Worm (Caenorhabditis elegans) whole organism, mixed stage, embryonic: ENCODE measurements around the gene fbxa-13.

Experiments used
- M03D4.4 ChIP-seq: sonication (generic microtip); optimal IDR thresholded peaks from 2 replicates; lab custom pipeline; 2017; ENCODE audit warnings: mild to moderate bottlenecking, missing genetic modification characterization, missing compliant biosample characterization
- ceh-39 ChIP-seq: fragments of 150-350 bp; optimal IDR thresholded peaks from 2 replicates; lab custom pipeline; 2014; ENCODE audit warnings: missing biosample characterization, missing genetic modification characterization
- ceh-83 ChIP-seq: fragments of 200-800 bp; sonication (Bioruptor generic); optimal IDR thresholded peaks from 2 replicates; lab custom pipeline; 2018; ENCODE audit warnings: mild to moderate bottlenecking, missing genetic modification characterization, missing compliant biosample characterization
- ces-1 ChIP-seq: fragments of 150-350 bp; optimal IDR thresholded peaks from 2 replicates; lab custom pipeline; 2014; ENCODE audit warnings: missing biosample characterization, missing genetic modification reagents, missing genetic modification characterization
- cnd-1 ChIP-seq: fragments of 200-800 bp; sonication (Bioruptor generic); optimal IDR thresholded peaks from 2 replicates; lab custom pipeline; 2018; ENCODE audit warnings: mild to moderate bottlenecking, missing genetic modification characterization, missing compliant biosample characterization
- drap-1 ChIP-seq: fragments of 200-800 bp; sonication (Bioruptor generic); optimal IDR thresholded peaks from 3 replicates; lab custom pipeline; 2018; ENCODE audit warnings: mild to moderate bottlenecking, missing genetic modification characterization, missing compliant biosample characterization
- elt-1 ChIP-seq: sonication (generic microtip); optimal IDR thresholded peaks from 2 replicates; lab custom pipeline; 2017; ENCODE audit warnings: missing genetic modification characterization, mild to moderate bottlenecking, missing compliant biosample characterization, antibody characterized with exemption, moderate library complexity, borderline replicate concordance; ENCODE audit not compliant: insufficient read depth
- elt-3 ChIP-seq: fragments of 150-350 bp; optimal IDR thresholded peaks from 2 replicates; lab custom pipeline; 2014; ENCODE audit warnings: missing biosample characterization, missing genetic modification characterization
- flh-1 ChIP-seq: fragments of 200-800 bp; sonication (Bioruptor generic); optimal IDR thresholded peaks from 2 replicates; lab custom pipeline; 2018; ENCODE audit warnings: mild to moderate bottlenecking, missing genetic modification characterization, moderate library complexity, missing compliant biosample characterization
- ham-2 ChIP-seq: fragments of 200-800 bp; sonication (Bioruptor generic); optimal IDR thresholded peaks from 2 replicates; lab custom pipeline; 2018; ENCODE audit warnings: mild to moderate bottlenecking, missing genetic modification characterization, missing compliant biosample characterization
- hlh-1 ChIP-seq: fragments of 150-350 bp; optimal IDR thresholded peaks from 2 replicates; lab custom pipeline; 2014; ENCODE audit warnings: missing biosample characterization, missing genetic modification reagents, missing genetic modification characterization
- lin-13 ChIP-seq: fragments of 150-350 bp; optimal IDR thresholded peaks from 2 replicates; lab custom pipeline; 2014; ENCODE audit warnings: missing biosample characterization, missing genetic modification characterization
- lsy-2 ChIP-seq: fragments of 150-350 bp; optimal IDR thresholded peaks from 2 replicates; lab custom pipeline; 2014; ENCODE audit warnings: missing biosample characterization, missing genetic modification characterization
- mab-5 ChIP-seq: fragments of 150-350 bp; optimal IDR thresholded peaks from 2 replicates; lab custom pipeline; 2014; ENCODE audit warnings: missing biosample characterization, missing genetic modification characterization
- mep-1 ChIP-seq: fragments of 150-350 bp; optimal IDR thresholded peaks from 2 replicates; lab custom pipeline; 2017; ENCODE audit warnings: missing biosample characterization, missing genetic modification reagents, missing genetic modification characterization, inconsistent platforms
- mls-2 ChIP-seq: sonication (generic microtip); optimal IDR thresholded peaks from 2 replicates; lab custom pipeline; 2016; ENCODE audit warnings: mild to moderate bottlenecking, missing genetic modification characterization, moderate library complexity, missing compliant biosample characterization
- nhr-12 ChIP-seq: fragments of 150-350 bp; optimal IDR thresholded peaks from 2 replicates; lab custom pipeline; 2014; ENCODE audit warnings: missing biosample characterization, missing genetic modification characterization
- nhr-2 ChIP-seq: fragments of 150-350 bp; optimal IDR thresholded peaks from 2 replicates; lab custom pipeline; 2014; ENCODE audit warnings: missing biosample characterization, missing genetic modification characterization
- nhr-28 ChIP-seq: fragments of 150-350 bp; optimal IDR thresholded peaks from 2 replicates; lab custom pipeline; 2014; ENCODE audit warnings: missing biosample characterization, missing genetic modification characterization
- nhr-76 ChIP-seq: sonication (generic microtip); optimal IDR thresholded peaks from 2 replicates; lab custom pipeline; 2017; ENCODE audit warnings: missing biosample characterization, missing genetic modification characterization
- pha-4 ChIP-seq: fragments of 150-350 bp; optimal IDR thresholded peaks from 2 replicates; lab custom pipeline; 2018; ENCODE audit warnings: missing biosample characterization, missing genetic modification reagents, missing genetic modification characterization
- snpc-4 ChIP-seq: fragments of 150-350 bp; optimal IDR thresholded peaks from 2 replicates; lab custom pipeline; 2014; ENCODE audit warnings: missing biosample characterization, missing genetic modification characterization
- sptf-1 ChIP-seq: sonication (generic microtip); optimal IDR thresholded peaks from 2 replicates; lab custom pipeline; 2017; ENCODE audit warnings: mild to moderate bottlenecking, missing genetic modification characterization, moderate library complexity, missing compliant biosample characterization
- tbx-8 ChIP-seq: fragments of 200-800 bp; sonication (Bioruptor generic); optimal IDR thresholded peaks from 2 replicates; lab custom pipeline; 2018; ENCODE audit warnings: mild to moderate bottlenecking, missing genetic modification characterization, moderate library complexity, missing compliant biosample characterization
- unc-120 ChIP-seq: sonication (generic microtip); optimal IDR thresholded peaks from 2 replicates; lab custom pipeline; 2017; ENCODE audit warnings: missing genetic modification characterization, missing compliant biosample characterization; ENCODE audit not compliant: poor library complexity, severe bottlenecking
- unc-39 ChIP-seq: fragments of 150-350 bp; optimal IDR thresholded peaks from 2 replicates; lab custom pipeline; 2014; ENCODE audit warnings: missing biosample characterization, missing genetic modification characterization
- unc-62 ChIP-seq: fragments of 150-350 bp; optimal IDR thresholded peaks from 2 replicates; lab custom pipeline; 2014; ENCODE audit warnings: missing biosample characterization, missing genetic modification reagents, missing genetic modification characterization
- zip-8 ChIP-seq: fragments of 150-350 bp; optimal IDR thresholded peaks from 2 replicates; lab custom pipeline; 2014; ENCODE audit warnings: missing biosample characterization, missing genetic modification characterization
- ztf-11 ChIP-seq: fragments of 150-350 bp; optimal IDR thresholded peaks from 2 replicates; lab custom pipeline; 2014; ENCODE audit warnings: missing biosample characterization, missing genetic modification characterization

Gene fbxa-13

DNA sequence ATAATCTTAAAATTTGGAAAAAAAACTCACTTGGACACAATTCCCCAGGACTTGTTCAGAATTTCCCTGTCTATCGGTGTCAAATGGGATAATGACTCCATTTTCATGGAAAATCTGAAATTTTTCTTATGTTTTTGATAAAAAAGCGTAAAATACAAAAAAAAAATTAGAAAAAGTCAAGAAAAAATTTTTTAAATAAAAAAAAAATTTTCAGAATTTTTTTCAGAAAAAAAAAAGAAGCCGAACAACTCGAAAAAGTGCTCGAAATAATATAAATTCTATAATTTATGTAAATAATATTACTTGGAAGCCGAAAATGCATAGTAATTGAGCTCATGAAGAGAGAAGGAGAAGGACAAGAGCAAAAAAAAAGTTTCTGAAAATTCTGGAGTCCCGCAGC is 37.2 kb downstream of the fbxa-13 start, which contains the start of gene glb-30:
TSS of gene glb-30 (minus strand) at position 101 of the 400 bp plus-strand sequence.
- TF ChIP-seq cnd-1 (tag; lab: Kevin White, UChicago) (no peak), ztf-11 (tag; lab: Kevin White, UChicago) (no peak), elt-3 (tag; lab: Kevin White, UChicago) (no peak)

DNA sequence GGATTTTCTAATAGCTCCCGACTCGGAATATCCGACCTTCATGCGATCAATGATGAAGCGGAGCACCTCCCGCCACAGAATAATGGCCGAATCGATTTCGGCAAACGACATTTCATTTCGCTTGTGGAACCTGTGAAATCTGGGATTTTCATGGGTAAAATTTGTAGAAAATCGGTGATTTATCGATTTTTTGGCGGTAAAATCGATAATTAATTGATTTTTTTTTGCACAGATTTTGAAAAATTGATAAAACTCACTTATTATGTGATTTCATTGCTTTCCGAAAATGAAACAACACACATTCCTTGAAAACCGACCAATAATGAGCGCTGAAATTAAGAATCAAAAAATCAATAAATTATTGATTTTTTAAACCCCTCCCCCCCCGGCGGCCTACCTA is 38.8 kb downstream of the fbxa-13 start:
- no peak for TF ChIP-seq ces-1 (GFP tag; lab: Kevin White, UChicago)
- TF ChIP-seq hlh-1 (tag; lab: Kevin White, UChicago), result no peak
- no peak for TF ChIP-seq nhr-2

DNA sequence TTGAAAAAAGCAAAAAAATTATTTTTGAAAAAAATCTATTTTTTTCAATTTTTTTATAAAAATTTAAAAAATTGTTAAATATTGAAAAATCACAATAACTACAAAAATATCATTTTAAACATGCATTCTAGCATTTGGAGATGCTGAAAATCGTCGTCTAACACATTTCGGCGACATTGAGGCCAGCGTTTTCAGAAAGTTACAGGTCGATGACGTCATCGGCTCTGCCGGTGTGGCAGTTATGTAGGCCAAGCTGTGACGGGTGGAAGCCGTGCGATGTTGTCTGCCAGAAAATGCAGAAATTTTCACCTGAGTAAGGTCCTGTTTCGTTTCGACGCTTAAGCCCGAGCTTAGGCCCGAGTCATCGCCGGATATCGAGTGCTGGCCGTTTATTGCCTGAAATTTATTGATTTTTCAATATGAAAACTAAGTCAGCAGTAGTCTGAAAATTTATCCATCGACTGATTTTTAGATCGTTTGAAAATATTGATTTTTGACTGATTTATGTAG is 39.8 kb downstream of the fbxa-13 start, which contains the start of gene Y22D7AR.3:
TSS of gene Y22D7AR.3 (minus strand) at position 51 of the 510 bp plus-strand sequence.
- TF ChIP-seq mab-5 (tag; lab: Kevin White, UChicago) (no peak), drap-1 (GFP tag; lab: Kevin White, UChicago) (no peak), unc-62 (GFP tag; lab: Kevin White, UChicago) (no peak), zip-8 (tag; lab: Kevin White, UChicago) (peak; percentile 40)

DNA sequence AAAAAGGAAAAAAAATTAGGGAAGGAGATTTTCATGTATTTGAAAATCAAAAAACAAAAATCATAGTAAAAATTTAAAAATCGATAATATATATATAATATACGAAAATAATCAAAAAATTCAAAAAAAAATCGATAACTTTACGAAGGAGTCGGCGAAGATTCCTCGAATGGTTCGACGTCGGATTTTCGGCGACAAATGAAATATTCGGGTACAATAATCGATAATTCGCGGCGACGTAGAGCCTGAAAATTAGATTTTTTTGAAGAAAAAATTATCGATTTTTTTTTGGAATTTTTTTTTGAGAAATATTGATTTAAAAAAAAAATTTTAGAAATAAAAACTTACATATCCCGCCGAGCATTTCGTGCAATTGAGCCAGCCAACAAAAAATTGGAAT is 40.3 kb downstream of the fbxa-13 start:
- TF ChIP-seq snpc-4 (tag; lab: Kevin White, UChicago) (no peak), pha-4 (no peak), lsy-2 (tag; lab: Kevin White, UChicago) (no peak)
- TF ChIP-seq, all 35 proteins: peak for 0

DNA sequence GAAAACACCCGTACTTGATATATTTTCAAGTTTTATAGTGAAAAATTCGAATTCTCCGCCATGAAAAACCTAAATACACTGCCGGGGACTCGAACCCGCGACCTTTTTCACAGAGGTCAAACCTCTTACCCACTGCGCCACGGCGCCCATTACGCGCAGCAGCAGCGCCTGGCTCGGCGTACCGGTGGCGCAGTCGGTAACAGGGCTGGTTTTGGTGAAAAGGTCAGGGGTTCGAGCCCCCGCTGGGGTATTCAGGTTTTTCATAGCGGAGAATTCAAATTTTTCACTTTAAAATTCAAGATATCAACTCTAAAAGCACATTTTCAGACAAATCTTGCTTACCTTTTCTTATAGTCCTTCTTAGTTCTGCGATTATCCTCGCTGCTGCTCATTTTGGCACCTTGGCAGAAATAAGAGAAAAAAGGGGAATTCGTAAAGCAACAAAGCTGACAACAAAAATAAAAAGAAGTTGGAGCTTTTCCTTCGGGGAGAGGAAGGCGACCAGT is 40.9 kb downstream of the fbxa-13 start, which contains the start of gene Y22D7AL.16:
TSS of gene Y22D7AL.16 (minus strand) at position 456 of the 506 bp plus-strand sequence.
- TF ChIP-seq M03D4.4, result no peak
- TF ChIP-seq elt-3 (tag; lab: Kevin White, UChicago), result no peak
- no peak for TF ChIP-seq mls-2
- TF ChIP-seq unc-39 (tag; lab: Kevin White, UChicago), result no peak
- no peak for TF ChIP-seq nhr-28 (tag; lab: Kevin White, UChicago)
- TF ChIP-seq mep-1, result no peak
- no peak for TF ChIP-seq ceh-39 (tag; lab: Kevin White, UChicago)
- no peak for TF ChIP-seq nhr-2
- no peak for TF ChIP-seq nhr-12 (tag; lab: Kevin White, UChicago)
- TF ChIP-seq drap-1 (GFP tag; lab: Kevin White, UChicago), result no peak
- TF ChIP-seq ces-1 (GFP tag; lab: Kevin White, UChicago), result no peak
- TF ChIP-seq unc-120, result no peak
- no peak for TF ChIP-seq mab-5 (tag; lab: Kevin White, UChicago)
- TF ChIP-seq, all 35 proteins: peak for 0

DNA sequence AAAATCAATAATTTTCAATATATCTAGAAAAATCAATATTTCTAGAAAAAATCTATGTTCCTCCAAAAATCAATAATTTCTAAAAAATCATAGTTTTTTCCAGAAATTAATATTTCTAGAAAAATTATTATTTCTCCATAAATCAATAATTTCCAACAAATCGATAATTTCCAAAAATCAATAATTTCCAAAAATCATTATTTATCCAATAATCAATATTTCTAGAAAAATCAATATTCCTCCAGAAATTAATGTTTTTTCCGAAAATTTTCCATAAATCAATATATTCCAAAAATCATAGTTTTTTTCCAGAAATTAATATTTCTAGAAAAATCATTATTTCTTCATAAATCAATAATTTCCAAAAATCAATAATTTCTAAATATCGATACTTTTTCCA is 42.6 kb downstream of the fbxa-13 start:
- no peak for TF ChIP-seq flh-1
- TF ChIP-seq nhr-76, result no peak
- no peak for TF ChIP-seq unc-120
- TF ChIP-seq snpc-4 (tag; lab: Kevin White, UChicago), result no peak
- TF ChIP-seq ham-2 (GFP tag; lab: Kevin White, UChicago), result no peak

DNA sequence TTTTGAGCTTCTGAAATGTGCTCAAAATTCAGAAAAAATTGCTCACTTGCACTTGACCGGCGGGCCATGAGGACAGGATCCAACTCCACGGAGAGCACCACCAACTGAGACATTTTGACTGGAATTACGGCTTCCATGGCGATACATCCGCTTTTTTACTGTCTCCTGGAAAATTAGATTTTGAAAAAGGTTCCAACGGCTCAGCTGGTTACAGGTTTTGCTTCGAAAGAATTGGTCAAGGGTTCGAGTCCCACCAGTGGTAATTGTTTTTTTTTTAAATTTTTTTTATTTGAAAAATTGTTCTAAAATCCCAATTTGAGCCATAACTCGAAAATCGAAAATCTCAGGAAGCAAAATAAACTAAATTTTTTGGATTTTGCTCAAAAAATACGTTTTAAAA is 43.3 kb downstream of the fbxa-13 start:
- TF ChIP-seq nhr-76 (no peak), nhr-2 (no peak), sptf-1 (no peak), ces-1 (GFP tag; lab: Kevin White, UChicago) (no peak), mep-1 (no peak), hlh-1 (tag; lab: Kevin White, UChicago) (no peak), elt-1 (no peak), unc-39 (tag; lab: Kevin White, UChicago) (no peak), ceh-83 (GFP tag; lab: Kevin White, UChicago) (no peak), lin-13 (tag; lab: Kevin White, UChicago) (no peak), tbx-8 (GFP tag; lab: Kevin White, UChicago) (no peak), snpc-4 (tag; lab: Kevin White, UChicago) (no peak)
